Fruit fly (Drosophila melanogaster) whole organism, adult: ENCODE results near the gene CG5282.

Experiments used
- CG11617 ChIP-seq: fragments of 200-800 bp; sonication (Bioruptor generic); optimal IDR thresholded peaks from 2 replicates; lab custom pipeline; 2017; ENCODE audit warnings: mild to moderate bottlenecking, missing biosample characterization, missing genetic modification reagents, missing genetic modification characterization
- CG12768 ChIP-seq: fragments of 200-800 bp; sonication (Bioruptor generic); optimal IDR thresholded peaks from 2 replicates; lab custom pipeline; 2017; ENCODE audit warnings: missing biosample characterization, missing genetic modification characterization, mild to moderate bottlenecking, moderate library complexity, missing genetic modification reagents
- CG14711 ChIP-seq: fragments of 200-800 bp; sonication (Bioruptor generic); optimal IDR thresholded peaks from 2 replicates; lab custom pipeline; 2018; ENCODE audit warnings: missing biosample characterization, mild to moderate bottlenecking, missing genetic modification characterization, moderate library complexity
- CG1620 ChIP-seq: fragments of 200-800 bp; sonication (Bioruptor generic); optimal IDR thresholded peaks from 2 replicates; lab custom pipeline; 2016; ENCODE audit warnings: missing biosample characterization, missing genetic modification characterization
- CG33017 ChIP-seq: fragments of 200-800 bp; sonication (Bioruptor generic); optimal IDR thresholded peaks from 2 replicates; lab custom pipeline; 2018; ENCODE audit warnings: missing biosample characterization, mild to moderate bottlenecking, missing genetic modification characterization, moderate library complexity
- CG5204 ChIP-seq: fragments of 200-800 bp; sonication (Bioruptor generic); optimal IDR thresholded peaks from 2 replicates; lab custom pipeline; 2016; ENCODE audit warnings: missing biosample characterization, missing genetic modification characterization
- CG7045 ChIP-seq: fragments of 200-800 bp; sonication (Bioruptor generic); optimal IDR thresholded peaks from 2 replicates; lab custom pipeline; 2017; ENCODE audit warnings: missing biosample characterization, mild to moderate bottlenecking, missing genetic modification characterization
- CG7101 ChIP-seq: fragments of 200-800 bp; sonication (Bioruptor generic); optimal IDR thresholded peaks from 2 replicates; lab custom pipeline; 2018; ENCODE audit warnings: missing biosample characterization, mild to moderate bottlenecking, missing genetic modification characterization, moderate library complexity
- Clk ChIP-seq: fragments of 200-800 bp; sonication (Bioruptor generic); optimal IDR thresholded peaks from 2 replicates; lab custom pipeline; 2017; ENCODE audit warnings: missing biosample characterization, missing genetic modification characterization
- Crg-1 ChIP-seq: fragments of 200-800 bp; sonication (Bioruptor generic); optimal IDR thresholded peaks from 2 replicates; lab custom pipeline; 2016; ENCODE audit warnings: missing biosample characterization, missing genetic modification characterization
- Hr96 ChIP-seq: fragments of 200-800 bp; sonication (Bioruptor generic); optimal IDR thresholded peaks from 2 replicates; lab custom pipeline; 2016; ENCODE audit warnings: missing biosample characterization, missing genetic modification characterization
- Mnt ChIP-seq: fragments of 200-800 bp; sonication (Bioruptor generic); optimal IDR thresholded peaks from 2 replicates; lab custom pipeline; 2016; ENCODE audit warnings: missing biosample characterization, mild to moderate bottlenecking, missing genetic modification characterization
- bab1 ChIP-seq: fragments of 200-800 bp; sonication (Bioruptor generic); optimal IDR thresholded peaks from 3 replicates; lab custom pipeline; 2019; ENCODE audit warnings: missing biosample characterization, mild to moderate bottlenecking, missing genetic modification characterization, moderate library complexity
- cic ChIP-seq: fragments of 200-800 bp; sonication (Bioruptor generic); optimal IDR thresholded peaks from 2 replicates; lab custom pipeline; 2017; ENCODE audit warnings: missing biosample characterization, mild to moderate bottlenecking, missing genetic modification characterization, moderate library complexity
- cnc ChIP-seq, 2 experiments: fragments of >200 bp; optimal IDR thresholded peaks; 2 replicates each; lab custom pipeline; 2017
- kay ChIP-seq: fragments of 200-800 bp; sonication (Bioruptor generic); peaks from one replicate; lab custom pipeline; 2016; ENCODE audit warnings: missing biosample characterization, missing genetic modification characterization, borderline replicate concordance
- ovo ChIP-seq: fragments of 200-800 bp; sonication (Bioruptor generic); optimal IDR thresholded peaks from 2 replicates; lab custom pipeline; 2016; ENCODE audit warnings: missing biosample characterization, missing genetic modification characterization
- pad ChIP-seq: fragments of 200-800 bp; sonication (Bioruptor generic); optimal IDR thresholded peaks from 3 replicates; lab custom pipeline; 2017; ENCODE audit warnings: missing biosample characterization, missing genetic modification characterization, mild to moderate bottlenecking, moderate library complexity, missing genetic modification reagents
- tj ChIP-seq: fragments of 200-800 bp; sonication (Bioruptor generic); optimal IDR thresholded peaks from 3 replicates; lab custom pipeline; 2017; ENCODE audit warnings: missing biosample characterization, mild to moderate bottlenecking, missing genetic modification characterization, moderate library complexity
- toe ChIP-seq: fragments of 200-800 bp; sonication (Bioruptor generic); optimal IDR thresholded peaks from 2 replicates; lab custom pipeline; 2016; ENCODE audit warnings: missing biosample characterization, missing genetic modification characterization

CG5282 gene

dm6 chr3L:20385969-20386370 is 39.9 kb downstream of the CG5282 start:
- TF ChIP-seq Clk (GFP tag; lab: Kevin White, UChicago) = peak; percentile 3
- peak; percentile 30 for TF ChIP-seq ovo
- no peak for TF ChIP-seq CG7101 (tag; lab: Kevin White, UChicago)
- TF ChIP-seq CG11617 = no peak
- TF ChIP-seq CG12768 = peak; percentile 57
- TF ChIP-seq CG33017 (tag; lab: Kevin White, UChicago) = no peak
- TF ChIP-seq tj (GFP tag; lab: Kevin White, UChicago) = peak; percentile 11
- TF ChIP-seq Hr96 = peak; percentile 46
- TF ChIP-seq Crg-1 (GFP tag; lab: Kevin White, UChicago) = no peak
- peak; percentile 91 for TF ChIP-seq cic (GFP tag; lab: Kevin White, UChicago)
- peak; percentile 19 for TF ChIP-seq CG7045 (GFP tag; lab: Kevin White, UChicago)
- peak; percentile 93 for TF ChIP-seq pad
- TF ChIP-seq Mnt (GFP tag; lab: Kevin White, UChicago) = peak; percentile 76
- no peak for TF ChIP-seq kay

DNA sequence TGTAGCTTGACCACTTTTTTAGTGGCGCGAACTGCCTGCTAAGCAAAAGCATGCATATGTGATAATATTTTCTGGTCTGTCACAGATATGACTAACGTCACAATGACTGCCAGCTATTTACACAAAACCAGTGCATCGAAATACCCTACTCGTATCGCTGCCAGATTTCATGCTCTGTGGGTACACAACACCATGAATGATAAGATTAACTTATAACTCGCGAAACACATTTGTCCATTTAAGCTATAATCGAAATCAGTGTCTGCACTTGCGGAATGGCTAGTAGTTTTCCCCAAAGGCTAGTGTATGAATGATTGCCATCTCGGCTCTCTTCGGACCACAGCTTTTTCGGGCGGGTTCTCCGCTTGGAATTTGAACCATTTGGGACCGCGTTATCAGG is 40.5 kb downstream of the CG5282 start:
- peak in 1 of 2 experiments; percentile 39 for TF ChIP-seq cnc (optimal IDR thresholded peaks at IDR 0.05; lab: Kevin White, UChicago)
- peak; percentile 70 for TF ChIP-seq tj (GFP tag; lab: Kevin White, UChicago)
- TF ChIP-seq kay = peak; percentile 85
- TF ChIP-seq Mnt (GFP tag; lab: Kevin White, UChicago) = peak; percentile 1
- peak; percentile 15 for TF ChIP-seq CG7045 (GFP tag; lab: Kevin White, UChicago)
- TF ChIP-seq Hr96 = no peak
- TF ChIP-seq CG5204 (GFP tag; lab: Kevin White, UChicago) = no peak
- TF ChIP-seq cic (GFP tag; lab: Kevin White, UChicago) = peak; percentile 51

- peak; percentile 93 for TF ChIP-seq kay
- no peak for TF ChIP-seq CG33017 (tag; lab: Kevin White, UChicago)
- TF ChIP-seq CG7045 (GFP tag; lab: Kevin White, UChicago) = no peak
These were observed 40.9 kb downstream of the CG5282 start for dm6 chr3L:20385006-20385405.

DNA sequence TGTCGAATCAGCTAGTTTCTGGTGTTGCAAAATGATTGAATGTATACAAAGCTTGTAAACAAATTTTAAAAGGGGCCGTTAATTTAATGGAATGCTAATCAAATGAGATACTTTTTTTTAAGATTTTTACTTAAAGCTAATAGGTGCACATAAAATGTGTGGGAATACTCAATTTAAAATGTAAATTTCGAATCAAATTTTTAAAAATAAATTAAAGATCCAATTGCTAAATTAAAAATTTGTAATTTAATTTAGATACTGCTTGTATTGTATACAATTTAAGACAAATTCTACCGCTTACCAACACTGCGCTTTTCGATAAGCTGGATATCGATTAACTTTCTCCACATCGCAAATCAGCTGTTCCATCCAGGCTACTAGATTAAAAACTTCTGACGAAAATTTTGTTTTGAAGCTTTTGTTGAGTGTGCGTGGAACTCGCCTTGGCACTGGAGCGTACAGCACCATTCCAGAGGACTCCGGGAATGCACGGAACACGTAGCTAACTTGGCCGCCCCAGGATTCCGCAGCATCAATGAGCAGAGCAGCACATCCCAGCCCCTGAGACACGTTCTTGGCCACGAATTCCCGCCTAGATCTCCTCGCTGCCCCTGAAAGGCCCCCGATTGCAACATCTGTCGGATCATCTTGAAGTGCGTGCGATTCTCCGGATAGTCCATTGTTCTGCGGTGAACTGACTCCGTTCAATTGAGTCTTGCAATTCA is 41.6 kb downstream of the CG5282 start, which contains the start of the genes CG5498 and fbl:
CG5498 (minus strand) TSS at position 24 of the 725 bp plus-strand sequence.
fbl (plus strand) TSS at position 344 of the 725 bp plus-strand sequence.
- TF ChIP-seq toe (GFP tag; lab: Kevin White, UChicago) (peak; percentile 80), Crg-1 (GFP tag; lab: Kevin White, UChicago) (peak; percentile 90), Clk (GFP tag; lab: Kevin White, UChicago) (peak; percentile 69), ovo (peak; percentile 59), pad (peak; percentile 76), Mnt (GFP tag; lab: Kevin White, UChicago) (peak; percentile 69), cnc (optimal IDR thresholded peaks at IDR 0.05; lab: Kevin White, UChicago) (peak in 1 of 2 experiments; percentile 27), CG7045 (GFP tag; lab: Kevin White, UChicago) (peak; percentile 85), CG1620 (GFP tag; lab: Kevin White, UChicago) (peak; percentile 81), CG33017 (tag; lab: Kevin White, UChicago) (peak; percentile 85), bab1 (peak; percentile 78), tj (GFP tag; lab: Kevin White, UChicago) (peak; percentile 99), CG5204 (GFP tag; lab: Kevin White, UChicago) (peak; percentile 83), CG14711 (tag; lab: Kevin White, UChicago) (peak; percentile 84), kay (no peak), CG11617 (peak; percentile 86), cic (GFP tag; lab: Kevin White, UChicago) (peak; percentile 37), Hr96 (peak; percentile 77), CG7101 (tag; lab: Kevin White, UChicago) (peak; percentile 87), CG12768 (peak; percentile 75)

DNA sequence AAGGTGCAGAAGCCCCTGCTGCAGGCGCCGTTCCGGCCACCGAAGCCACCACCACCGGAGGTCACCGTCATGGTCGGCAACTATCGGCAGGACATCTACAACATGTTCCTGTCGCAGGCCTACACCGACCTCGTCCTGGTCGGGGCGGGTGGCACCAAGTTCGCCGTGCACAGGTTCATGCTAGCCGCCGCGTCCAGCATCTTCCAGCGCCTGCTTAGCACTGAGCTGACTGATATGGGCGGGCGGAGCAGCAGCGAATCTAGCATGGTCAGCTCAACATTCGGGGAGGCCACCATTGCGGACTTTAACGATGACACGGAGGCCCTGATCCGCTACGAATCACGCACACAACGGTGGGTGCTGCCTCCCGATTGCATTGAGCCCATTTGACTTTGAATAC is 46.4 kb downstream of the CG5282 start:
- no peak for TF ChIP-seq CG33017 (tag; lab: Kevin White, UChicago)
- no peak for TF ChIP-seq Hr96
- no peak for TF ChIP-seq CG7101 (tag; lab: Kevin White, UChicago)
- TF ChIP-seq kay = no peak
- TF ChIP-seq Mnt (GFP tag; lab: Kevin White, UChicago) = no peak
- TF ChIP-seq CG7045 (GFP tag; lab: Kevin White, UChicago) = no peak
- TF ChIP-seq bab1 = no peak

dm6 chr3L:20376564-20376920 is 49.3 kb downstream of the CG5282 start:
- TF ChIP-seq tj (GFP tag; lab: Kevin White, UChicago) (no peak), cic (GFP tag; lab: Kevin White, UChicago) (peak; percentile 15), Mnt (GFP tag; lab: Kevin White, UChicago) (no peak), CG11617 (no peak)

DNA sequence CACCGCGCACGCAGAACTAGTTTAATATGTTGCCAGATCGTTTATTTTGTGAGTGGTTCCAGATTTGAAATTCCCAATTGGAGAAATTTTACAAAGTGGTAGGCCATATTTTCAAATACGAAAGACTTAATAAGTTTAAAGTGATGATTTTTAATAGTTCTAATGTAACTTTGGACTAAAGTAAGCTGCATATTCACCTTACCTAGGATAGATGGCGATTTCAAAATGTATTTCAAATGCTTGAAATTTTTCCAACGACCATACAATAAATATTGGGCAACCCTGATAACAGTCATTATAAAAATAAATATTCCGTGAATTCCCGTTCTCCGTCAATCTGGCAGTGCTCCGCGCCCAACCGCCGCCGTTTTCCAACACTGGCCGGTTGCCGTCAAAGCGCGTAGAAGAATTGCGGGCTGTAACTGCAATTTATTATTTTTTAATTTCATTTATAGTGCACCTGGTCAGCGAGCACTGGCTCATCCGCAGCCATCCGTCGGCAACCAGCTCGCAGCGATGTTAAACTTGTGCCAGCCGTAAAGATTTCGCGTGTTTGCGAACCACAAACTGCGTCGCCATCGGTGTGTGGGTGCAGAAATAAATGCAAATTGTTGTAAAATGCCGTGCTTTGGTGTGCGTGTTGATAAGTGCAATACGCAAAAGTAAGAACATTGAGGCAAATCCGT is 49.9 kb downstream of the CG5282 start, which contains the start of the genes Ide and RhoBTB:
Ide (minus strand) TSS at position 19 of the 686 bp plus-strand sequence.
RhoBTB (plus strand) TSS at position 365 of the 686 bp plus-strand sequence.
- no peak for TF ChIP-seq cnc (optimal IDR thresholded peaks at IDR 0.05; lab: Kevin White, UChicago)
- TF ChIP-seq CG33017 (tag; lab: Kevin White, UChicago) = peak; percentile 70
- peak; percentile 84 for TF ChIP-seq CG7045 (GFP tag; lab: Kevin White, UChicago)
- TF ChIP-seq Hr96 = peak; percentile 93
- TF ChIP-seq cic (GFP tag; lab: Kevin White, UChicago) = peak; percentile 54
- peak; percentile 91 for TF ChIP-seq CG1620 (GFP tag; lab: Kevin White, UChicago)
- TF ChIP-seq Clk (GFP tag; lab: Kevin White, UChicago) = peak; percentile 76
- TF ChIP-seq bab1 = peak; percentile 46
- TF ChIP-seq CG5204 (GFP tag; lab: Kevin White, UChicago) = peak; percentile 94
- TF ChIP-seq CG11617 = peak; percentile 80
- TF ChIP-seq Crg-1 (GFP tag; lab: Kevin White, UChicago) = peak; percentile 88
- peak; percentile 69 for TF ChIP-seq tj (GFP tag; lab: Kevin White, UChicago)
- peak; percentile 82 for TF ChIP-seq CG7101 (tag; lab: Kevin White, UChicago)
- peak; percentile 96 for TF ChIP-seq toe (GFP tag; lab: Kevin White, UChicago)
- peak; percentile 81 for TF ChIP-seq ovo
- peak; percentile 80 for TF ChIP-seq CG12768
- TF ChIP-seq CG14711 (tag; lab: Kevin White, UChicago) = peak; percentile 79
- TF ChIP-seq kay = no peak
- peak; percentile 73 for TF ChIP-seq Mnt (GFP tag; lab: Kevin White, UChicago)
- TF ChIP-seq pad = peak; percentile 73
